Worm (Caenorhabditis elegans) whole organism, young adult: Measurements from ENCODE around the gene cdc-25.3.

Experiments used
- efl-1 ChIP-seq: fragments of 150-350 bp; optimal IDR thresholded peaks from 2 replicates; lab custom pipeline; 2014; ENCODE audit warnings: missing biosample characterization, missing genetic modification reagents, missing genetic modification characterization
- egl-44 ChIP-seq: fragments of 200-800 bp; sonication (Bioruptor generic); IDR thresholded peaks from 2 replicates; pipeline ENCODE4 v1.3.6; 2022; ENCODE audit warnings: missing genetic modification reagents, missing genetic modification characterization, missing compliant biosample characterization
- let-526 ChIP-seq: fragments of 200-800 bp; sonication (Bioruptor generic); IDR thresholded peaks from 2 replicates; pipeline ENCODE4 v1.3.6; 2022; ENCODE audit warnings: missing genetic modification reagents, missing genetic modification characterization, missing compliant biosample characterization
- lsl-1 ChIP-seq: fragments of 200-800 bp; sonication (Bioruptor generic); optimal IDR thresholded peaks from 2 replicates; lab custom pipeline; 2018; ENCODE audit warnings: mild to moderate bottlenecking, missing genetic modification characterization, moderate library complexity, missing compliant biosample characterization
- madf-10 ChIP-seq: sonication (generic microtip); optimal IDR thresholded peaks from 2 replicates; lab custom pipeline; 2016; ENCODE audit warnings: mild to moderate bottlenecking, missing genetic modification characterization, missing compliant biosample characterization
- mel-28 ChIP-seq: sonication (generic microtip); optimal IDR thresholded peaks from 2 replicates; lab custom pipeline; 2016; ENCODE audit warnings: borderline replicate concordance, mild to moderate bottlenecking, missing genetic modification characterization, missing compliant biosample characterization
- pbrm-1 ChIP-seq: fragments of 200-800 bp; sonication (Bioruptor generic); IDR thresholded peaks from 2 replicates; pipeline ENCODE4 v1.3.6; 2022; ENCODE audit warnings: missing genetic modification reagents, missing genetic modification characterization, missing compliant biosample characterization
- unc-130 ChIP-seq: sonication (generic microtip); optimal IDR thresholded peaks from 2 replicates; lab custom pipeline; 2016; ENCODE audit warnings: missing genetic modification reagents, missing genetic modification characterization, missing compliant biosample characterization
- unc-62 ChIP-seq: fragments of 150-350 bp; optimal IDR thresholded peaks from 2 replicates; lab custom pipeline; 2014; ENCODE audit warnings: missing biosample characterization, missing genetic modification reagents, missing genetic modification characterization
- ztf-6 ChIP-seq: fragments of 200-800 bp; sonication (Bioruptor generic); IDR thresholded peaks from 2 replicates; pipeline ENCODE4 v1.3.6; 2022; ENCODE audit warnings: missing genetic modification reagents, missing genetic modification characterization, missing compliant biosample characterization

DNA sequence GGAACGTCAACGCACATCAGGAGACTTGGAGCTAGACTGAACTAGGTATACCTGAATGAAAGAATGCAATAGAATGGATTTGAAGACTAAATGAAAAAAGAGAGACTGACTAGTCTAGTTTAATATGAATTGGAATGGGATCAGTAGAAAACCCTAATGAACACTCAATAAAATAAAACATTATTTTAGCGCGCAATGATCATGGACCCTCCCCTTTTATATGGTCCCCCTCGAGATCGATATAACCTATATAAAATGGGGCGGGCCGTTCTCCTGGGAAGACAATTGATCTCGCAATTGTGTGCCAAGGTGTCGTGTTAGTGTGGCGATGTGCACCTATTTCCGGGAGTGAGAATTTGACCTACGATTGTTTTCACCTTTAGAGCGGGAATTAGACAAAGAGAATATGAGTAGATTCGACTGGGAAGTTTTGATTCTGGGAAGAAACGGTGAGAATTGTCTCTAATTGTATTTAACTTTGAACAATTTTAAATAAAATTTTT is at the start of gene cdc-25.3:
- no peak for TF ChIP-seq pbrm-1
- TF ChIP-seq egl-44 (GFP tag; lab: Robert Waterston, UW) = no peak
- no peak for TF ChIP-seq unc-62 (GFP tag; lab: Kevin White, UChicago)
- TF ChIP-seq madf-10 = no peak
- TF ChIP-seq let-526 (GFP tag; lab: Robert Waterston, UW) = no peak
- TF ChIP-seq unc-130 (GFP tag; lab: Kevin White, UChicago) = no peak
- peak; percentile 70 for TF ChIP-seq efl-1 (GFP tag; lab: Kevin White, UChicago)
- no peak for TF ChIP-seq lsl-1 (GFP tag; lab: Kevin White, UChicago)
- TF ChIP-seq ztf-6 = no peak
- no peak for TF ChIP-seq mel-28 (tag; lab: Kevin White, UChicago)
